Worm (Caenorhabditis elegans) whole organism, L4/young adult: ENCODE data around the gene cpna-3.

Source experiments
- W03F9.2 ChIP-seq: fragments of 150-350 bp; optimal IDR thresholded peaks from 2 replicates; lab custom pipeline; 2014; ENCODE audit warnings: missing biosample characterization, missing genetic modification characterization
- dao-5 ChIP-seq: sonication (generic microtip); optimal IDR thresholded peaks from 2 replicates; lab custom pipeline; 2016; ENCODE audit warnings: missing genotype, missing genetic modification characterization, moderate library complexity, missing compliant biosample characterization
- him-1 ChIP-seq: sonication (generic microtip); optimal IDR thresholded peaks from 2 replicates; lab custom pipeline; 2016; ENCODE audit warnings: missing genotype, missing genetic modification reagents, missing genetic modification characterization, missing compliant biosample characterization

- TF ChIP-seq him-1 (tag; lab: Kevin White, UChicago) (no peak), dao-5 (no peak), W03F9.2 (tag; lab: Kevin White, UChicago) (no peak)
These were observed 34.0 kb downstream of the cpna-3 start for ce11 chrIV:9130605-9131004.
